Worm (Caenorhabditis elegans) whole organism, mixed stage, embryonic: ENCODE measurements around the gene clec-140.

Experiments
- M03D4.4 ChIP-seq: sonication (generic microtip); optimal IDR thresholded peaks from 2 replicates; lab custom pipeline; 2017; ENCODE audit warnings: mild to moderate bottlenecking, missing genetic modification characterization, missing compliant biosample characterization
- bed-3 ChIP-seq: fragments of 200-800 bp; sonication (Bioruptor generic); optimal IDR thresholded peaks from 3 replicates; lab custom pipeline; 2018; ENCODE audit warnings: mild to moderate bottlenecking, missing genetic modification characterization, moderate library complexity, missing compliant biosample characterization
- blmp-1 ChIP-seq: fragments of 150-350 bp; optimal IDR thresholded peaks from 2 replicates; lab custom pipeline; 2014; ENCODE audit warnings: missing biosample characterization, missing genetic modification characterization
- ceh-39 ChIP-seq: fragments of 150-350 bp; optimal IDR thresholded peaks from 2 replicates; lab custom pipeline; 2014; ENCODE audit warnings: missing biosample characterization, missing genetic modification characterization
- ceh-43 ChIP-seq: fragments of 200-800 bp; sonication (Bioruptor generic); optimal IDR thresholded peaks from 2 replicates; lab custom pipeline; 2018; ENCODE audit warnings: mild to moderate bottlenecking, missing genetic modification characterization, moderate library complexity, missing compliant biosample characterization
- ceh-83 ChIP-seq: fragments of 200-800 bp; sonication (Bioruptor generic); optimal IDR thresholded peaks from 2 replicates; lab custom pipeline; 2018; ENCODE audit warnings: mild to moderate bottlenecking, missing genetic modification characterization, missing compliant biosample characterization
- ces-1 ChIP-seq: fragments of 150-350 bp; optimal IDR thresholded peaks from 2 replicates; lab custom pipeline; 2014; ENCODE audit warnings: missing biosample characterization, missing genetic modification reagents, missing genetic modification characterization
- cnd-1 ChIP-seq: fragments of 200-800 bp; sonication (Bioruptor generic); optimal IDR thresholded peaks from 2 replicates; lab custom pipeline; 2018; ENCODE audit warnings: mild to moderate bottlenecking, missing genetic modification characterization, missing compliant biosample characterization
- drap-1 ChIP-seq: fragments of 200-800 bp; sonication (Bioruptor generic); optimal IDR thresholded peaks from 3 replicates; lab custom pipeline; 2018; ENCODE audit warnings: mild to moderate bottlenecking, missing genetic modification characterization, missing compliant biosample characterization
- elt-1 ChIP-seq: sonication (generic microtip); optimal IDR thresholded peaks from 2 replicates; lab custom pipeline; 2017; ENCODE audit warnings: missing genetic modification characterization, mild to moderate bottlenecking, missing compliant biosample characterization, antibody characterized with exemption, moderate library complexity, borderline replicate concordance; ENCODE audit not compliant: insufficient read depth
- elt-3 ChIP-seq: fragments of 150-350 bp; optimal IDR thresholded peaks from 2 replicates; lab custom pipeline; 2014; ENCODE audit warnings: missing biosample characterization, missing genetic modification characterization
- flh-1 ChIP-seq: fragments of 200-800 bp; sonication (Bioruptor generic); optimal IDR thresholded peaks from 2 replicates; lab custom pipeline; 2018; ENCODE audit warnings: mild to moderate bottlenecking, missing genetic modification characterization, moderate library complexity, missing compliant biosample characterization
- ham-2 ChIP-seq: fragments of 200-800 bp; sonication (Bioruptor generic); optimal IDR thresholded peaks from 2 replicates; lab custom pipeline; 2018; ENCODE audit warnings: mild to moderate bottlenecking, missing genetic modification characterization, missing compliant biosample characterization
- hlh-1 ChIP-seq: fragments of 150-350 bp; optimal IDR thresholded peaks from 2 replicates; lab custom pipeline; 2014; ENCODE audit warnings: missing biosample characterization, missing genetic modification reagents, missing genetic modification characterization
- lin-13 ChIP-seq: fragments of 150-350 bp; optimal IDR thresholded peaks from 2 replicates; lab custom pipeline; 2014; ENCODE audit warnings: missing biosample characterization, missing genetic modification characterization
- lin-32 ChIP-seq: fragments of 200-800 bp; sonication (Bioruptor generic); optimal IDR thresholded peaks from 2 replicates; lab custom pipeline; 2018; ENCODE audit warnings: mild to moderate bottlenecking, missing genetic modification characterization, missing compliant biosample characterization
- lsy-2 ChIP-seq: fragments of 150-350 bp; optimal IDR thresholded peaks from 2 replicates; lab custom pipeline; 2014; ENCODE audit warnings: missing biosample characterization, missing genetic modification characterization
- mab-5 ChIP-seq: fragments of 150-350 bp; optimal IDR thresholded peaks from 2 replicates; lab custom pipeline; 2014; ENCODE audit warnings: missing biosample characterization, missing genetic modification characterization
- mep-1 ChIP-seq: fragments of 150-350 bp; optimal IDR thresholded peaks from 2 replicates; lab custom pipeline; 2017; ENCODE audit warnings: missing biosample characterization, missing genetic modification reagents, missing genetic modification characterization, inconsistent platforms
- mls-2 ChIP-seq: sonication (generic microtip); optimal IDR thresholded peaks from 2 replicates; lab custom pipeline; 2016; ENCODE audit warnings: mild to moderate bottlenecking, missing genetic modification characterization, moderate library complexity, missing compliant biosample characterization
- nhr-2 ChIP-seq: fragments of 150-350 bp; optimal IDR thresholded peaks from 2 replicates; lab custom pipeline; 2014; ENCODE audit warnings: missing biosample characterization, missing genetic modification characterization
- nhr-237 ChIP-seq: fragments of 150-350 bp; optimal IDR thresholded peaks from 2 replicates; lab custom pipeline; 2014; ENCODE audit warnings: missing biosample characterization, missing genetic modification characterization
- nhr-28 ChIP-seq: fragments of 150-350 bp; optimal IDR thresholded peaks from 2 replicates; lab custom pipeline; 2014; ENCODE audit warnings: missing biosample characterization, missing genetic modification characterization
- nhr-76 ChIP-seq: sonication (generic microtip); optimal IDR thresholded peaks from 2 replicates; lab custom pipeline; 2017; ENCODE audit warnings: missing biosample characterization, missing genetic modification characterization
- pha-4 ChIP-seq: fragments of 150-350 bp; optimal IDR thresholded peaks from 2 replicates; lab custom pipeline; 2018; ENCODE audit warnings: missing biosample characterization, missing genetic modification reagents, missing genetic modification characterization
- sem-2 ChIP-seq: fragments of 200-800 bp; sonication (Bioruptor generic); optimal IDR thresholded peaks from 2 replicates; lab custom pipeline; 2018; ENCODE audit warnings: mild to moderate bottlenecking, missing genetic modification characterization, missing compliant biosample characterization
- snpc-4 ChIP-seq: fragments of 150-350 bp; optimal IDR thresholded peaks from 2 replicates; lab custom pipeline; 2014; ENCODE audit warnings: missing biosample characterization, missing genetic modification characterization
- sptf-1 ChIP-seq: sonication (generic microtip); optimal IDR thresholded peaks from 2 replicates; lab custom pipeline; 2017; ENCODE audit warnings: mild to moderate bottlenecking, missing genetic modification characterization, moderate library complexity, missing compliant biosample characterization
- tbx-8 ChIP-seq: fragments of 200-800 bp; sonication (Bioruptor generic); optimal IDR thresholded peaks from 2 replicates; lab custom pipeline; 2018; ENCODE audit warnings: mild to moderate bottlenecking, missing genetic modification characterization, moderate library complexity, missing compliant biosample characterization
- unc-120 ChIP-seq: sonication (generic microtip); optimal IDR thresholded peaks from 2 replicates; lab custom pipeline; 2017; ENCODE audit warnings: missing genetic modification characterization, missing compliant biosample characterization; ENCODE audit not compliant: poor library complexity, severe bottlenecking
- unc-39 ChIP-seq: fragments of 150-350 bp; optimal IDR thresholded peaks from 2 replicates; lab custom pipeline; 2014; ENCODE audit warnings: missing biosample characterization, missing genetic modification characterization
- zip-8 ChIP-seq: fragments of 150-350 bp; optimal IDR thresholded peaks from 2 replicates; lab custom pipeline; 2014; ENCODE audit warnings: missing biosample characterization, missing genetic modification characterization
- ztf-11 ChIP-seq: fragments of 150-350 bp; optimal IDR thresholded peaks from 2 replicates; lab custom pipeline; 2014; ENCODE audit warnings: missing biosample characterization, missing genetic modification characterization

Gene clec-140

DNA sequence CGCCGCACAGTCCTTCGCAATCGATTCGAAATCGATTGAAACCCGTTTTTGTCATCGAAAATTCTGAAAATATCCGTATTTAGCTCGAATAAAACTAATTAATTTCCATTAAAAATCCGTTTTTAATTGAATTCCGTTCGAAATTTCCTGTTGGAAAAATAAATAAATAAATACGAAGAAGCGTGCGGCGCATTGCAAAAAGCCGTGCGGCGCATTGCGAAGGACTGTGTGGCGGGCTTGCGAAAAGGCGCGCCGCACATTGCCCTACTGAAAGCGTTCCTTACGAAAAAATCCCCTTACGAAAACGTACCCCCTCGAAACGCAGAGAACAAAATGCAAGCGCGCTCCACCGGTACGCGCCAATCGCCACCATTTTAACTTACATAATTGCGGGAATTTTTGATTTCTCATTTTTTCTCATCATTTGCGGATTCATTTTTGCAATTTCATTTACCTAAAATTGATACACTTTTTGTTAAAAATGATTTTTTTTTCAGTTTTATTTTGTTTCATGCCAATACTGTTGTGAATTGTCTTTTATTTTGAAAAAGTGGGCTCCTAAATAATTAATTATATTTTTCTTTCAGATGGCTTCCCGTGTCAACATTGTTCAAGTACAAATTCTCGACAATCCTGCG is 28.7 kb downstream of the clec-140 start, which contains the start of gene unc-85:
Gene unc-85 (plus strand): TSS at position 588 of the 638 bp plus-strand sequence.
- TF ChIP-seq unc-120 (tag; lab: Kevin White, UChicago) (peak; percentile 68), M03D4.4 (tag; lab: Kevin White, UChicago) (peak; percentile 57), drap-1 (GFP tag; lab: Kevin White, UChicago) (peak; percentile 68), mep-1 (tag; lab: Kevin White, UChicago) (peak; percentile 70), hlh-1 (tag; lab: Kevin White, UChicago) (peak; percentile 6), lsy-2 (tag; lab: Kevin White, UChicago) (peak; percentile 67), ces-1 (GFP tag; lab: Kevin White, UChicago) (peak; percentile 48), cnd-1 (tag; lab: Kevin White, UChicago) (peak; percentile 48), ceh-43 (GFP tag; lab: Kevin White, UChicago) (peak; percentile 66), lin-13 (peak; percentile 12), ztf-11 (peak; percentile 29), nhr-237 (tag; lab: Kevin White, UChicago) (peak; percentile 60), mls-2 (tag; lab: Kevin White, UChicago) (peak; percentile 77), ham-2 (peak; percentile 48), elt-1 (tag; lab: Kevin White, UChicago) (peak; percentile 6), sptf-1 (tag; lab: Kevin White, UChicago) (peak; percentile 87)
- TF ChIP-seq, all 35 proteins: peak for 16; not testable (repeated sequence) for 19

DNA sequence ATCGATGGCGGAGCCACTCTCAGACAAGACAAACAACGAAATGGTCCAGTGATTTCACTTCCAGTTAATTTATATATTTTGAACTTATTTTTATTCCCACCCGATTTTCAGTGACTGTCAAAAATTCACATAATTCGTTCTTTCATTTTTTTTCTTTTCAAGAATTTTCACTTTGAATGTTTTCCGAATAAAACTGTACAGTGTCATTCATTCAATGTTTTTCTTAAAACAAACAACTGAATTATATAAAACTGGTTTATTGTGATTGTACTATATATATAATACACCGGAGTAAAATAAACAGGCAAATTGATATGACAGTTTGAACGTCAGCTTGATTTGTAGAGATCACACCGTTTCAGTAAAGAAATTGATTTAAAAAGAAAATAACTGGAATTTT is 30.2 kb downstream of the clec-140 start:
- TF ChIP-seq ceh-39 (no peak), ztf-11 (no peak), sem-2 (GFP tag; lab: Kevin White, UChicago) (no peak), mep-1 (tag; lab: Kevin White, UChicago) (no peak), ceh-43 (GFP tag; lab: Kevin White, UChicago) (no peak), elt-1 (tag; lab: Kevin White, UChicago) (no peak), snpc-4 (tag; lab: Kevin White, UChicago) (no peak), unc-120 (tag; lab: Kevin White, UChicago) (no peak), hlh-1 (tag; lab: Kevin White, UChicago) (no peak), lin-32 (no peak), ceh-83 (GFP tag; lab: Kevin White, UChicago) (no peak), nhr-28 (tag; lab: Kevin White, UChicago) (no peak), cnd-1 (tag; lab: Kevin White, UChicago) (no peak), zip-8 (no peak), unc-39 (tag; lab: Kevin White, UChicago) (no peak), blmp-1 (tag; lab: Kevin White, UChicago) (no peak), pha-4 (tag; lab: Kevin White, UChicago) (no peak), drap-1 (GFP tag; lab: Kevin White, UChicago) (no peak)
- TF ChIP-seq, all 35 proteins: peak for 0

DNA sequence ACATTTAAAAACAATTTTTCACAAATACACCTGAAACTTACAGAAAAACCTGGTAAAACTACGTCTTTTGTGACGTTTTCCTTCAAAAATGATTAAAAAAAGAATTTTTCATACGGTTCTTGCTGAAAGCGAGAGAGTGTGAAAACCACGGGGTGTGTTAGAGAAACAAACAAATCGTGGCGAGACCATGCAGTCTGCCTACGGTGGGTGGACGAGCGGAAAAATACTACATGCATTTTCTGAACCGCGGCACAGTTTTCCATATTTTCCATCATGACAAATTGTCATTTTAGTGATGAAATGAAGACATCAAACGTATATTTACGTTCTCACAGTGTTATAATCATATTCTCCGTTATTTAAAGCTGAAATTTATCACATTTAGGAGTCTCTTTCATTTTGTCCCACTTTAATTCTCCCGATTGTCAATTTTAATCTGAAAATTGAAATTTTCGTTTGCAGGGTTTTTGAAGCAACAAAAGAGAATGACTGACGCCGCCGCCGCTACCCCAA is 33.6 kb downstream of the clec-140 start, which contains the start of the genes F10G7.9 and tsn-1:
Gene F10G7.9 (minus strand): TSS at position 127 of the 513 bp plus-strand sequence.
Gene tsn-1 (plus strand): TSS at position 463 of the 513 bp plus-strand sequence.
- no peak for TF ChIP-seq hlh-1 (tag; lab: Kevin White, UChicago)
- peak; percentile 8 for TF ChIP-seq mep-1 (tag; lab: Kevin White, UChicago)
- TF ChIP-seq pha-4 (tag; lab: Kevin White, UChicago), result peak; percentile 57
- peak; percentile 95 for TF ChIP-seq lsy-2 (tag; lab: Kevin White, UChicago)
- no peak for TF ChIP-seq nhr-2
- TF ChIP-seq bed-3 (GFP tag; lab: Kevin White, UChicago), result no peak
- peak; percentile 20 for TF ChIP-seq lin-13

DNA sequence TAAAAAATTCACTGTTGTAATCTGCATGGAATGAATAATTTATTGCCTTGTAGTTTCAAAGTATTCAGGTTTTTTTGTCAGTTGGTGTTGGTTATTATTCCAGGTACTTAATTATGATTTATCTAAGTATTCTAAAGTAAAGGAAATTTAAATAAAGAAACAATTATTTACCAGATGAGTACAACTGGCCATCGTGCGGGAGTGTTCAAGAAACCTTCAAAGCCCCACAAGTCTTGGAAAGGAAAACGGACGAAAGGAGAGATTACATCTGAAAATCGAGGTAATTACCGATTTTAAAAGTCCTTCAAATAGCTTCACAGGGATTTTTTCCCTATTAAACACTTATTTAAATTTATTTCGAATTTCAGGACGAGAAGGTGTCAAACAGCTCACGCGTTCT is 37.3 kb downstream of the clec-140 start, which contains the start of gene tag-151:
Gene tag-151 (plus strand): TSS at position 158 of the 400 bp plus-strand sequence.
- no peak for TF ChIP-seq nhr-76 (tag; lab: Kevin White, UChicago)
- TF ChIP-seq nhr-237 (tag; lab: Kevin White, UChicago), result no peak
- no peak for TF ChIP-seq mep-1 (tag; lab: Kevin White, UChicago)
- TF ChIP-seq tbx-8, result no peak
- TF ChIP-seq hlh-1 (tag; lab: Kevin White, UChicago), result no peak
- TF ChIP-seq bed-3 (GFP tag; lab: Kevin White, UChicago), result no peak
- TF ChIP-seq elt-1 (tag; lab: Kevin White, UChicago), result no peak
- TF ChIP-seq drap-1 (GFP tag; lab: Kevin White, UChicago), result no peak
- TF ChIP-seq pha-4 (tag; lab: Kevin White, UChicago), result no peak
- TF ChIP-seq sptf-1 (tag; lab: Kevin White, UChicago), result no peak
- no peak for TF ChIP-seq elt-3
- TF ChIP-seq nhr-2, result no peak
- no peak for TF ChIP-seq cnd-1 (tag; lab: Kevin White, UChicago)
- no peak for TF ChIP-seq flh-1 (GFP tag; lab: Kevin White, UChicago)
- TF ChIP-seq unc-39 (tag; lab: Kevin White, UChicago), result no peak
- TF ChIP-seq zip-8, result no peak
- no peak for TF ChIP-seq mab-5
